Worm (Caenorhabditis elegans) whole organism, midembryonic: Measurements from ENCODE around the gene srw-112.

Experiments used
- T22C8.4 ChIP-seq: fragments of 200-800 bp; sonication (Bioruptor generic); IDR thresholded peaks from 2 replicates; pipeline ENCODE4 v1.3.6; 2022; ENCODE audit warnings: missing genetic modification characterization, missing compliant biosample characterization
- klf-2 ChIP-seq: fragments of 200-800 bp; sonication (Bioruptor generic); conservative IDR thresholded peaks from 2 replicates; pipeline ENCODE4 v1.3.6; 2022; ENCODE audit warnings: missing genetic modification reagents, missing genetic modification characterization, missing compliant biosample characterization

- TF ChIP-seq T22C8.4 (GFP tag; lab: Robert Waterston, UW) (no peak), klf-2 (GFP tag; lab: Robert Waterston, UW) (no peak)
These were observed 18.5 kb downstream of the srw-112 start, which contains the start of gene srh-85 for ce11 chrV:2987407-2987806.
